Worm (Caenorhabditis elegans): Measurements from ENCODE around the gene flp-1.

ce11 chrIV:9100835-9101234 is 43.7 kb upstream of the flp-1 start:
- TF ChIP-seq tbx-2 (tag; optimal IDR thresholded peaks at IDR 0.05), result no peak
- TF ChIP-seq elt-2 (tag; optimal IDR thresholded peaks at IDR 0.05), result no peak
- no peak for TF ChIP-seq pha-4 (tag; optimal IDR thresholded peaks at IDR 0.05)
- no peak for TF ChIP-seq fkh-10 (GFP tag; optimal IDR thresholded peaks at IDR 0.05)
- no peak for TF ChIP-seq tbx-7 (tag; optimal IDR thresholded peaks at IDR 0.05)
- TF ChIP-seq pha-2 (tag; optimal IDR thresholded peaks at IDR 0.05), result no peak
- TF ChIP-seq ceh-45 (GFP tag; IDR thresholded peaks at IDR 0.05), result no peak
- no peak for TF ChIP-seq fkh-6 (tag; optimal IDR thresholded peaks at IDR 0.05)
- TF ChIP-seq sox-4 (tag; optimal IDR thresholded peaks at IDR 0.05), result no peak
- TF ChIP-seq zip-5 (tag; optimal IDR thresholded peaks at IDR 0.05), result no peak

Data from whole organism, late embryonic.